Worm (Caenorhabditis elegans): Measurements from ENCODE around the gene tbx-2.

- TF ChIP-seq nhr-67 (tag; optimal IDR thresholded peaks at IDR 0.05): no peak
- no peak for TF ChIP-seq egl-27 (tag; optimal IDR thresholded peaks at IDR 0.05)
- no peak for TF ChIP-seq unc-62 (GFP tag; optimal IDR thresholded peaks at IDR 0.05)
These were observed 47.3 kb upstream of the tbx-2 start for ce11 chrIII:5183372-5183771.
